Worm (Caenorhabditis elegans) whole organism, L1 larva: ENCODE measurements around the gene wdfy-2.

Experiments used
- C16A3.4 ChIP-seq: fragments of 150-350 bp; optimal IDR thresholded peaks from 2 replicates; lab custom pipeline; 2014; ENCODE audit warnings: missing biosample characterization, missing genetic modification characterization
- C34B4.2 ChIP-seq: sonication (generic microtip); optimal IDR thresholded peaks from 2 replicates; lab custom pipeline; 2017; ENCODE audit warnings: mild to moderate bottlenecking, missing genetic modification characterization, missing compliant biosample characterization
- blmp-1 ChIP-seq: fragments of 150-350 bp; optimal IDR thresholded peaks from 2 replicates; lab custom pipeline; 2014; ENCODE audit warnings: missing biosample characterization, missing genetic modification characterization
- ceh-8 ChIP-seq: fragments of 200-800 bp; sonication (Bioruptor generic); optimal IDR thresholded peaks from 2 replicates; lab custom pipeline; 2018; ENCODE audit warnings: mild to moderate bottlenecking, missing genetic modification characterization, moderate library complexity, missing compliant biosample characterization
- ceh-90 ChIP-seq: sonication (generic microtip); optimal IDR thresholded peaks from 2 replicates; lab custom pipeline; 2016; ENCODE audit warnings: missing genetic modification characterization, missing compliant biosample characterization
- dpl-1 ChIP-seq, 3 experiments: fragments of 150-350 bp in 2 of 3; sonication (generic microtip) in 1 of 3; optimal IDR thresholded peaks; 2 replicates each; lab custom pipeline; 2014 to 2017; ENCODE audit warnings: missing biosample characterization in 3 of 3, missing genetic modification characterization in 3 of 3, missing genetic modification reagents in 3 of 3
- dsc-1 ChIP-seq: sonication (generic microtip); optimal IDR thresholded peaks from 2 replicates; lab custom pipeline; 2016; ENCODE audit warnings: mild to moderate bottlenecking, missing genetic modification characterization, missing compliant biosample characterization
- efl-1 ChIP-seq, 4 experiments: fragments of 150-350 bp; optimal IDR thresholded peaks in 3 of 4; peaks in 1 of 4; 1 replicate in 1 of 4; 2 replicates in 3 of 4; lab custom pipeline; 2014; ENCODE audit warnings: missing biosample characterization in 2 of 4, missing genetic modification characterization in 2 of 4, missing genetic modification reagents in 2 of 4
- elt-2 ChIP-seq: sonication (generic microtip); optimal IDR thresholded peaks from 2 replicates; lab custom pipeline; 2016; ENCODE audit warnings: missing genetic modification characterization, mild to moderate bottlenecking, inconsistent platforms, missing compliant biosample characterization, missing genetic modification reagents
- ets-5 ChIP-seq: fragments of 200-800 bp; sonication (Bioruptor generic); IDR thresholded peaks from 2 replicates; pipeline ENCODE4 v1.3.6; 2022; ENCODE audit warnings: missing genetic modification characterization, missing compliant biosample characterization
- fkh-4 ChIP-seq: sonication (generic microtip); optimal IDR thresholded peaks from 2 replicates; lab custom pipeline; 2016; ENCODE audit warnings: missing compliant biosample characterization, missing genetic modification characterization, borderline replicate concordance
- hlh-4 ChIP-seq: sonication (generic microtip); optimal IDR thresholded peaks from 2 replicates; lab custom pipeline; 2016; ENCODE audit warnings: mild to moderate bottlenecking, missing genetic modification characterization, missing compliant biosample characterization
- lin-13 ChIP-seq: fragments of 150-350 bp; optimal IDR thresholded peaks from 2 replicates; lab custom pipeline; 2014; ENCODE audit warnings: missing biosample characterization, missing genetic modification reagents, missing genetic modification characterization
- lin-14 ChIP-seq: fragments of 200-800 bp; sonication (Bioruptor generic); optimal IDR thresholded peaks from 2 replicates; lab custom pipeline; 2018; ENCODE audit warnings: mild to moderate bottlenecking, missing genetic modification characterization, moderate library complexity, missing compliant biosample characterization
- lin-15B ChIP-seq: fragments of 150-350 bp; sonication (generic microtip); optimal IDR thresholded peaks from 3 replicates; lab custom pipeline; 2014; ENCODE audit warnings: missing biosample characterization, missing genetic modification characterization
- lin-35 ChIP-seq, 2 experiments: fragments of 150-350 bp; optimal IDR thresholded peaks; 2 replicates each; lab custom pipeline; 2014; ENCODE audit warnings: missing biosample characterization in 2 of 2, missing genetic modification characterization in 2 of 2, missing genetic modification reagents in 2 of 2
- lin-39 ChIP-seq: fragments of 150-350 bp; optimal IDR thresholded peaks from 2 replicates; lab custom pipeline; 2014; ENCODE audit warnings: missing biosample characterization, missing genetic modification reagents, missing genetic modification characterization
- lir-3 ChIP-seq: sonication (generic microtip); optimal IDR thresholded peaks from 2 replicates; lab custom pipeline; 2016; ENCODE audit warnings: mild to moderate bottlenecking, missing genetic modification characterization, moderate library complexity, missing compliant biosample characterization; ENCODE audit not compliant: poor library complexity
- lsy-2 ChIP-seq, 2 experiments: fragments of 150-350 bp; optimal IDR thresholded peaks; 2 replicates each; lab custom pipeline; 2014; ENCODE audit warnings: missing biosample characterization in 2 of 2, missing genetic modification characterization in 2 of 2
- mab-9 ChIP-seq: fragments of 200-800 bp; sonication (Bioruptor generic); IDR thresholded peaks from 2 replicates; pipeline ENCODE4 v1.3.6; 2022; ENCODE audit warnings: missing genetic modification reagents, missing genetic modification characterization, missing compliant biosample characterization
- mef-2 ChIP-seq: fragments of 150-350 bp; optimal IDR thresholded peaks from 2 replicates; lab custom pipeline; 2014; ENCODE audit warnings: missing biosample characterization, missing genetic modification characterization
- mep-1 ChIP-seq: fragments of 150-350 bp; optimal IDR thresholded peaks from 2 replicates; lab custom pipeline; 2014; ENCODE audit warnings: missing biosample characterization, missing genetic modification characterization
- nhr-11 ChIP-seq: fragments of 150-350 bp; optimal IDR thresholded peaks from 2 replicates; lab custom pipeline; 2014; ENCODE audit warnings: missing biosample characterization, missing genetic modification characterization
- nhr-19 ChIP-seq: fragments of 200-800 bp; sonication (Bioruptor generic); conservative IDR thresholded peaks from 2 replicates; pipeline ENCODE4 v1.3.6; 2022; ENCODE audit warnings: missing genetic modification characterization, missing compliant biosample characterization
- nhr-237 ChIP-seq: fragments of 150-350 bp; optimal IDR thresholded peaks from 2 replicates; lab custom pipeline; 2014; ENCODE audit warnings: missing biosample characterization, missing genetic modification characterization
- nhr-28 ChIP-seq: fragments of 150-350 bp; optimal IDR thresholded peaks from 2 replicates; lab custom pipeline; 2014; ENCODE audit warnings: missing biosample characterization, missing genetic modification characterization
- nhr-47 ChIP-seq: sonication (generic microtip); optimal IDR thresholded peaks from 2 replicates; lab custom pipeline; 2016; ENCODE audit warnings: mild to moderate bottlenecking, missing genetic modification characterization, moderate library complexity, missing compliant biosample characterization
- nhr-71 ChIP-seq: sonication (generic microtip); optimal IDR thresholded peaks from 2 replicates; lab custom pipeline; 2016; ENCODE audit warnings: mild to moderate bottlenecking, missing genetic modification characterization, moderate library complexity, missing compliant biosample characterization
- nhr-76 ChIP-seq: sonication (generic microtip); optimal IDR thresholded peaks from 2 replicates; lab custom pipeline; 2017; ENCODE audit warnings: missing biosample characterization, missing genetic modification characterization
- nhr-85 ChIP-seq: sonication (generic microtip); peaks from one replicate; lab custom pipeline; 2016; ENCODE audit warnings: missing genetic modification characterization, inconsistent platforms, missing compliant biosample characterization
- nhr-90 ChIP-seq: sonication (generic microtip); optimal IDR thresholded peaks from 2 replicates; lab custom pipeline; 2016; ENCODE audit warnings: mild to moderate bottlenecking, missing genetic modification characterization, missing compliant biosample characterization; ENCODE audit not compliant: poor library complexity
- pag-3 ChIP-seq: sonication (generic microtip); optimal IDR thresholded peaks from 2 replicates; lab custom pipeline; 2017; ENCODE audit warnings: missing genetic modification characterization, mild to moderate bottlenecking, missing compliant biosample characterization, antibody characterized with exemption, borderline replicate concordance; ENCODE audit not compliant: insufficient read depth
- pqm-1 ChIP-seq: sonication (generic microtip); optimal IDR thresholded peaks from 3 replicates; lab custom pipeline; 2017; ENCODE audit warnings: missing biosample characterization, missing genetic modification characterization
- rnt-1 ChIP-seq: sonication (generic microtip); optimal IDR thresholded peaks from 2 replicates; lab custom pipeline; 2016; ENCODE audit warnings: mild to moderate bottlenecking, missing genetic modification characterization, moderate library complexity, missing compliant biosample characterization
- skn-1 ChIP-seq: fragments of 150-350 bp; optimal IDR thresholded peaks from 2 replicates; lab custom pipeline; 2014; ENCODE audit warnings: missing biosample characterization, missing genetic modification characterization
- sox-4 ChIP-seq: sonication (generic microtip); optimal IDR thresholded peaks from 2 replicates; lab custom pipeline; 2016; ENCODE audit warnings: missing genetic modification characterization, missing compliant biosample characterization
- sup-37 ChIP-seq: fragments of 200-800 bp; sonication (Bioruptor generic); optimal IDR thresholded peaks from 2 replicates; lab custom pipeline; 2018; ENCODE audit warnings: mild to moderate bottlenecking, missing genetic modification characterization, missing compliant biosample characterization
- tlp-1 ChIP-seq: fragments of 150-350 bp; optimal IDR thresholded peaks from 2 replicates; lab custom pipeline; 2014; ENCODE audit warnings: missing biosample characterization, missing genetic modification characterization
- unc-130 ChIP-seq: fragments of 150-350 bp; optimal IDR thresholded peaks from 2 replicates; lab custom pipeline; 2017; ENCODE audit warnings: missing biosample characterization, missing genetic modification characterization, inconsistent platforms
- zag-1 ChIP-seq: fragments of 150-350 bp; optimal IDR thresholded peaks from 2 replicates; lab custom pipeline; 2014; ENCODE audit warnings: missing biosample characterization, missing genetic modification characterization
- zip-4 ChIP-seq: fragments of 200-800 bp; sonication (Bioruptor generic); optimal IDR thresholded peaks from 2 replicates; lab custom pipeline; 2018; ENCODE audit warnings: mild to moderate bottlenecking, missing genetic modification characterization, moderate library complexity, missing compliant biosample characterization
- ztf-11 ChIP-seq, 2 experiments: sonication (generic microtip); optimal IDR thresholded peaks; 2 replicates each; lab custom pipeline; 2016 to 2017; ENCODE audit warnings: missing genetic modification characterization in 2 of 2, missing biosample characterization in 1 of 2, missing compliant biosample characterization in 1 of 2
- ztf-4 ChIP-seq: fragments of 150-350 bp; optimal IDR thresholded peaks from 2 replicates; lab custom pipeline; 2014; ENCODE audit warnings: missing biosample characterization, missing genetic modification characterization

wdfy-2 gene

ce11 chrII:9319058-9319915, at the start of gene wdfy-2, which contains the start of gene csa-1:
Gene wdfy-2, plus strand, starts transcription at chrII:9319865.
Gene csa-1, minus strand, starts transcription at chrII:9319726.
- TF ChIP-seq nhr-237 (tag; lab: Kevin White, UChicago) (no peak), nhr-28 (tag; lab: Kevin White, UChicago) (no peak), fkh-4 (tag; lab: Kevin White, UChicago) (no peak), nhr-90 (tag; lab: Kevin White, UChicago) (no peak), lin-15B (tag; lab: Kevin White, UChicago) (no peak), pqm-1 (tag; lab: Kevin White, UChicago) (no peak), mep-1 (tag; lab: Kevin White, UChicago) (peak; percentile 38), skn-1 (tag; lab: Kevin White, UChicago) (no peak), zip-4 (GFP tag; lab: Kevin White, UChicago) (no peak), rnt-1 (tag; lab: Kevin White, UChicago) (peak; percentile 15), zag-1 (tag; lab: Kevin White, UChicago) (no peak), ceh-90 (no peak), dsc-1 (tag; lab: Kevin White, UChicago) (no peak), efl-1 (optimal IDR thresholded peaks at IDR 0.05; lab: Kevin White, UChicago) (peak in 1 of 2 experiments; percentile 67), efl-1 (GFP tag; optimal IDR thresholded peaks at IDR 0.05 in 1 of 2; lab: Kevin White, UChicago) (peak; percentile 72 to 97), mef-2 (no peak), nhr-71 (tag; lab: Kevin White, UChicago) (no peak), lin-35 (GFP tag; optimal IDR thresholded peaks at IDR 0.05; lab: Kevin White, UChicago) (peak; percentile 32 to 79), nhr-19 (no peak), unc-130 (tag; lab: Kevin White, UChicago) (no peak), lin-39 (tag; lab: Kevin White, UChicago) (no peak), nhr-47 (tag; lab: Kevin White, UChicago) (no peak), sox-4 (no peak), dpl-1 (GFP tag; optimal IDR thresholded peaks at IDR 0.05; lab: Kevin White, UChicago) (peak; percentile 12 to 75 (median 63)), elt-2 (no peak), ztf-4 (tag; lab: Kevin White, UChicago) (no peak), nhr-85 (tag; lab: Kevin White, UChicago) (peak; percentile 74), ets-5 (GFP tag; lab: Robert Waterston, UW) (no peak), lsy-2 (tag; optimal IDR thresholded peaks at IDR 0.05; lab: Kevin White, UChicago) (peak in 1 of 2 experiments; percentile 7), lin-14 (peak; percentile 5), lir-3 (tag; lab: Kevin White, UChicago) (no peak), hlh-4 (no peak), mab-9 (GFP tag; lab: Robert Waterston, UW) (no peak)

- TF ChIP-seq lin-14 = no peak
- TF ChIP-seq nhr-85 (tag; lab: Kevin White, UChicago) = peak; percentile 15
Measured at ce11 chrII:9271285-9271684, 48.4 kb upstream of the wdfy-2 start.

DNA sequence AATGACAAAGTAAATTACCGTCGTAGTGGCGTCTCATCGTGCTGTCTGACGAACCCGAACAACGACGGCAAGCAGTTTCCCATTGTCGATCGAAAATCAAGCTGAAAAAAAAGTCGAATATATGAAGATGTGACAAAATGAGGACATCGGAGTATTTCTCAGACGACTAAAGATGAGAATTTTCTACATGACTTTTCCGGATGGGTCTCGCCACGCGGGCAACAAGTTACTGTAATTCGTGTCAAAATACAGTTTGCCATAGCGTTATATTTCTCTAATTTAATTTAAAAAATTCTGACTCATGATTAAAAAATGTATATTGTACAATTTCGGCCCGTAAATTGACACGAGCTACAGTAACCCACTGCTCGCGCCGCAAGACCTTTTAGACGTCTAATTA, 46.7 kb upstream of the wdfy-2 start, which contains the start of gene C01G6.4:
Gene C01G6.4, minus strand, starts transcription at position 101 of the 400 bp plus-strand sequence.
- TF ChIP-seq C34B4.2 (no peak), pag-3 (tag; lab: Kevin White, UChicago) (no peak), nhr-28 (tag; lab: Kevin White, UChicago) (no peak), sox-4 (no peak), C16A3.4 (tag; lab: Kevin White, UChicago) (no peak), lsy-2 (tag; optimal IDR thresholded peaks at IDR 0.05; lab: Kevin White, UChicago) (no peak), efl-1 (optimal IDR thresholded peaks at IDR 0.05; lab: Kevin White, UChicago) (no peak), efl-1 (GFP tag; optimal IDR thresholded peaks at IDR 0.05 in 1 of 2; lab: Kevin White, UChicago) (no peak), zip-4 (GFP tag; lab: Kevin White, UChicago) (no peak), nhr-76 (tag; lab: Kevin White, UChicago) (no peak), tlp-1 (tag; lab: Kevin White, UChicago) (no peak), nhr-19 (no peak), nhr-11 (tag; lab: Kevin White, UChicago) (no peak), ztf-11 (tag; optimal IDR thresholded peaks at IDR 0.05; lab: Kevin White, UChicago) (no peak), sup-37 (no peak), nhr-85 (tag; lab: Kevin White, UChicago) (no peak), ceh-8 (GFP tag; lab: Kevin White, UChicago) (no peak), lin-13 (no peak), rnt-1 (tag; lab: Kevin White, UChicago) (no peak), blmp-1 (no peak), nhr-237 (tag; lab: Kevin White, UChicago) (no peak)
- TF ChIP-seq, all 84 proteins: peak for 0
